Fruit fly (Drosophila melanogaster) whole organism: Measurements from ENCODE around the gene CG43064.

Experiments
- CG8478 ChIP-seq: fragments of >200 bp; optimal IDR thresholded peaks from 2 replicates; lab custom pipeline; 2018; ENCODE audit warnings: inconsistent platforms
- Dll ChIP-seq: fragments of >200 bp; optimal IDR thresholded peaks from 2 replicates; lab custom pipeline; 2017
- pan ChIP-seq: fragments of >200 bp; optimal IDR thresholded peaks from 2 replicates; lab custom pipeline; 2017
- psq ChIP-seq: fragments of >200 bp; optimal IDR thresholded peaks from 2 replicates; lab custom pipeline; 2017
- usp ChIP-seq: fragments of >200 bp; optimal IDR thresholded peaks from 2 replicates; lab custom pipeline; 2017; ENCODE audit warnings: missing biosample characterization, missing genetic modification characterization, mixed read lengths

DNA sequence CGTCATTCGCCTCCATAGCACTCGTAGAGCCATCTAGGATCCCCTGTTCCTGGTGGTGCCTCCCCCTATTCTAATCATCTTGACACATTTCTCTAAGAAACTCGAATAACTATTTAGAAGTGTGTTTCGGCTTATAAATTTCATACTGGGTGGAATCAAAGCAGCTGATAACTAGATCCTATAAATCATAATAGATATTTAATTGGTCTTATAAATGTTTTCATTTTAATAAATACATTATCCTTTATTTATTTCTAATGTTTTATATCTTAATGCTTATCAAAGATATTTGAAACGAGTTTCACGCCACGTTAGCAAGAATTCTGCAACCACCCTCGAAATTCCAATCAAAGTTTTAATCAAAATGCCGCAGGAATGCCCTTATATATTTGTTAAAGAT, 34.7 kb upstream of the CG43064 start, which contains the start of gene CG5906:
- TF ChIP-seq usp (no peak), pan (lab: Kevin White, UChicago) (no peak), psq (lab: Kevin White, UChicago) (no peak), CG8478 (lab: Kevin White, UChicago) (no peak), Dll (lab: Kevin White, UChicago) (no peak)
